Fruit fly (Drosophila melanogaster): ENCODE results near the gene Task7.

- TF ChIP-seq psq (optimal IDR thresholded peaks at IDR 0.05) (no peak), pan (optimal IDR thresholded peaks at IDR 0.05) (no peak)
Observed at dm6 chr3R:9422338-9422737, 10.2 kb upstream of the Task7 start.

All from whole organism.